Fruit fly (Drosophila melanogaster) whole organism, pupa: Measurements from ENCODE around the gene path.

Source experiments
- CG10348 ChIP-seq: fragments of 200-800 bp; sonication (Bioruptor generic); IDR thresholded peaks from 2 replicates; pipeline ENCODE4 v1.3.6; 2022; ENCODE audit warnings: missing biosample characterization, missing genetic modification characterization
- CG12605 ChIP-seq: fragments of 200-800 bp; sonication (Bioruptor generic); IDR thresholded peaks from 2 replicates; pipeline ENCODE4 v1.3.6; 2022; ENCODE audit warnings: missing biosample characterization, missing genetic modification characterization
- CG13204 ChIP-seq: fragments of 200-800 bp; sonication (Bioruptor generic); optimal IDR thresholded peaks from 2 replicates; lab custom pipeline; 2018; ENCODE audit warnings: missing biosample characterization, mild to moderate bottlenecking, missing genetic modification characterization, moderate library complexity
- CG14655 ChIP-seq: fragments of 200-800 bp; sonication (Bioruptor generic); optimal IDR thresholded peaks from 3 replicates; lab custom pipeline; 2017; ENCODE audit warnings: mild to moderate bottlenecking, missing biosample characterization, missing genetic modification reagents, missing genetic modification characterization
- CG15710 ChIP-seq: fragments of 200-800 bp; sonication (Bioruptor generic); optimal IDR thresholded peaks from 2 replicates; lab custom pipeline; 2018; ENCODE audit warnings: missing biosample characterization, mild to moderate bottlenecking, missing genetic modification characterization, moderate library complexity
- CG17806 ChIP-seq: fragments of 200-800 bp; sonication (Bioruptor generic); optimal IDR thresholded peaks from 2 replicates; lab custom pipeline; 2018; ENCODE audit warnings: missing biosample characterization, mild to moderate bottlenecking, missing genetic modification characterization, moderate library complexity
- CG32121 ChIP-seq: fragments of 200-800 bp; sonication (Bioruptor generic); IDR thresholded peaks from 2 replicates; pipeline ENCODE4 v1.3.6; 2022; ENCODE audit warnings: missing biosample characterization, missing genetic modification characterization
- CG34367 ChIP-seq: fragments of 200-800 bp; sonication (Bioruptor generic); optimal IDR thresholded peaks from 2 replicates; lab custom pipeline; 2018; ENCODE audit warnings: missing biosample characterization, mild to moderate bottlenecking, missing genetic modification characterization
- CG4496 ChIP-seq: fragments of 200-800 bp; sonication (Bioruptor generic); IDR thresholded peaks from 3 replicates; pipeline ENCODE4 v1.3.6; 2022; ENCODE audit warnings: missing biosample characterization, missing genetic modification characterization
- CG8159 ChIP-seq: fragments of 200-800 bp; sonication (Bioruptor generic); optimal IDR thresholded peaks from 3 replicates; lab custom pipeline; 2018; ENCODE audit warnings: missing biosample characterization, mild to moderate bottlenecking, missing genetic modification characterization, moderate library complexity
- CG8301 ChIP-seq: fragments of 200-800 bp; sonication (Bioruptor generic); optimal IDR thresholded peaks from 2 replicates; lab custom pipeline; 2018; ENCODE audit warnings: missing biosample characterization, mild to moderate bottlenecking, missing genetic modification characterization
- CG9948 ChIP-seq: fragments of 200-800 bp; sonication (Bioruptor generic); optimal IDR thresholded peaks from 2 replicates; lab custom pipeline; 2018; ENCODE audit warnings: missing biosample characterization, mild to moderate bottlenecking, missing genetic modification characterization, moderate library complexity
- D1 ChIP-seq: fragments of 200-800 bp; sonication (Bioruptor generic); optimal IDR thresholded peaks from 2 replicates; lab custom pipeline; 2018; ENCODE audit warnings: missing biosample characterization, mild to moderate bottlenecking, missing genetic modification characterization, moderate library complexity
- EcR ChIP-seq: fragments of 200-800 bp; sonication (Bioruptor generic); optimal IDR thresholded peaks from 3 replicates; lab custom pipeline; 2019; ENCODE audit warnings: missing biosample characterization, missing genetic modification characterization, mild to moderate bottlenecking, moderate library complexity, missing genetic modification reagents
- Ets98B ChIP-seq: fragments of 200-800 bp; sonication (Bioruptor generic); IDR thresholded peaks from 2 replicates; pipeline ENCODE4 v1.3.6; 2022; ENCODE audit warnings: missing biosample characterization, missing genetic modification characterization
- Pif1A ChIP-seq: fragments of 200-800 bp; sonication (Bioruptor generic); optimal IDR thresholded peaks from 3 replicates; lab custom pipeline; 2016; ENCODE audit warnings: missing biosample characterization, missing genetic modification characterization
- Pif1B ChIP-seq: fragments of 200-800 bp; sonication (Bioruptor generic); optimal IDR thresholded peaks from 3 replicates; lab custom pipeline; 2016; ENCODE audit warnings: missing biosample characterization, missing genetic modification characterization
- Snoo ChIP-seq: fragments of 200-800 bp; sonication (Bioruptor generic); optimal IDR thresholded peaks from 3 replicates; lab custom pipeline; 2017; ENCODE audit warnings: missing biosample characterization, mild to moderate bottlenecking, missing genetic modification characterization, inconsistent platforms
- fd96Ca ChIP-seq: fragments of 200-800 bp; sonication (Bioruptor generic); IDR thresholded peaks from 3 replicates; pipeline ENCODE4 v1.3.6; 2022; ENCODE audit warnings: missing biosample characterization, missing genetic modification characterization
- gl ChIP-seq: fragments of 200-800 bp; sonication (Bioruptor generic); optimal IDR thresholded peaks from 2 replicates; lab custom pipeline; 2018; ENCODE audit warnings: missing biosample characterization, mild to moderate bottlenecking, missing genetic modification characterization
- rn ChIP-seq: fragments of 200-800 bp; sonication (Bioruptor generic); IDR thresholded peaks from 2 replicates; pipeline ENCODE4 v1.3.6; 2022; ENCODE audit warnings: missing biosample characterization, missing genetic modification characterization

Gene path

DNA sequence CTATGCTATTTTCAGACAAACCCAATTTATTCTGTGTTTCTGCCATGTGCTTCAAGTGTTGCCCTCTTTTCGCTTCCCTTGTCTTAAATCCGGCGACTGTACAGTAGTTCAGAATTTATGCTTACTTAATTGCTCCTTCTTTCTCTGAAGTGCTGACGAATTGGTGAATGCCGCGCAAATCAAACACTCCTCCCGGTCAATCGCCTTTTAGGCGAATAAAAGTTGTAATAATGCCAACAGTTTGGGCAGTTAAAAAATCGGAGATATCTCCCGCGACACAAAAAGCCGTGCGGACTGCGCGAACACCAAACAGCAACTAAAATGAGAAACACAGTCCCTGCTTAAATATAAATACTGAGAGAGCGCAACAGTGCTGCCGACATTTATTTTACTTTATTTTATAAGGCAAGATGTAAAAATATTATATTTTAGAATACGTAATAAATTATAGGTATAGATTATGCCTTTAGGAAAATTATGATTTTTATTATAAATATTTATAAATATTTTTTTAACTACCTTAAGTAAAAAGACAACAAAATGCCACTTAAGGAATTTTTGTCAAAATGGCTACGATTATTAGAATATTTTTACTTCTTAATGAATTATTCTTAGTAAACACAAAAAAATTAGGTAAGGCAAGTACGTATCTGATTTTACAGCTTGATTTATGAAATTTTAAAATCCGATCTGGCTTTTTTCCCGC is at the start of gene path:
Gene path, minus strand, starts transcription at position 322 of the 706 bp plus-strand sequence.
- TF ChIP-seq CG12605 (GFP tag; lab: Robert Waterston, UW) (no peak), CG15710 (tag; lab: Kevin White, UChicago) (peak; percentile 45), CG14655 (GFP tag; lab: Kevin White, UChicago) (peak; percentile 44), D1 (tag; lab: Kevin White, UChicago) (peak; percentile 80), CG8301 (tag; lab: Kevin White, UChicago) (no peak), Pif1A (no peak), CG34367 (tag; lab: Kevin White, UChicago) (no peak), fd96Ca (GFP tag; lab: Robert Waterston, UW) (no peak), CG10348 (no peak), CG9948 (tag; lab: Kevin White, UChicago) (peak; percentile 55), Ets98B (GFP tag; lab: Robert Waterston, UW) (peak; percentile 19; the same call in 1 of the 2 replicates), Pif1B (GFP tag; lab: Kevin White, UChicago) (peak; percentile 1), CG4496 (GFP tag; lab: Robert Waterston, UW) (peak; percentile 56; the same call in 1 of the 3 replicates), CG32121 (GFP tag; lab: Robert Waterston, UW) (peak; percentile 12; the same call in 1 of the 2 replicates), CG17806 (tag; lab: Kevin White, UChicago) (peak; percentile 12), EcR (peak; percentile 58), CG8159 (tag; lab: Kevin White, UChicago) (peak; percentile 76), gl (no peak), CG13204 (GFP tag; lab: Kevin White, UChicago) (no peak), Snoo (tag; lab: Kevin White, UChicago) (peak; percentile 46), rn (GFP tag; lab: Robert Waterston, UW) (no peak)
- TF ChIP-seq, all 21 proteins: peak for 12

DNA sequence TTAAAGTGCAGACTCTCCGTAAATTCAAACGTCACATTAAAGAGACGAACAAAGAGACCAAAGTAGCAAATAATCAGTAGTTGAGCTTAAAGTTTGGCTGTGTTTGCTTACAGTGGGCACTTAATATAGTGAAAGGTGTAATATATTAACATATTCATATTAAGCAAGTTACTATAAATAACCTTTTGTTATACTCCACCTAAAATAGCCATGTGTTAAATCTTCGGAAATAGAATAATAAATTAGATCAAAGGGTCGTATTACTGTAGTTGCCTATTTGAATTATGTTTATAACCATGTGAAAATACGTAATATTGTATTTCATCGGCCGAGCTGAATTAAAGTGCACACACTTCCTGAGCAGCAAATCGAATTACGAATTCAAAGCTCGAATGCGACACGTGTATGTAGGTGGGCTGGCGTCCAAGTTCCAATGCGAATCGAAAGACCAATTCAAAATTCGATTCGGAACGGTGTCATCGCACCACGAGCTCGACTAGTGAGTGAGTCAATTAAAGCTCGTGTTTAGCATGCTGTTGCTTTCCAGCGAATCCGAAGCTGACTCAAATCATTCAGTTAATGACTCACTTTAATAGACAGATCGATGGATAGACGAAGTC is 47.2 kb upstream of the path start:
- TF ChIP-seq CG4496 (GFP tag; lab: Robert Waterston, UW) (peak; percentile 14; the same call in 1 of the 3 replicates), gl (no peak)

DNA sequence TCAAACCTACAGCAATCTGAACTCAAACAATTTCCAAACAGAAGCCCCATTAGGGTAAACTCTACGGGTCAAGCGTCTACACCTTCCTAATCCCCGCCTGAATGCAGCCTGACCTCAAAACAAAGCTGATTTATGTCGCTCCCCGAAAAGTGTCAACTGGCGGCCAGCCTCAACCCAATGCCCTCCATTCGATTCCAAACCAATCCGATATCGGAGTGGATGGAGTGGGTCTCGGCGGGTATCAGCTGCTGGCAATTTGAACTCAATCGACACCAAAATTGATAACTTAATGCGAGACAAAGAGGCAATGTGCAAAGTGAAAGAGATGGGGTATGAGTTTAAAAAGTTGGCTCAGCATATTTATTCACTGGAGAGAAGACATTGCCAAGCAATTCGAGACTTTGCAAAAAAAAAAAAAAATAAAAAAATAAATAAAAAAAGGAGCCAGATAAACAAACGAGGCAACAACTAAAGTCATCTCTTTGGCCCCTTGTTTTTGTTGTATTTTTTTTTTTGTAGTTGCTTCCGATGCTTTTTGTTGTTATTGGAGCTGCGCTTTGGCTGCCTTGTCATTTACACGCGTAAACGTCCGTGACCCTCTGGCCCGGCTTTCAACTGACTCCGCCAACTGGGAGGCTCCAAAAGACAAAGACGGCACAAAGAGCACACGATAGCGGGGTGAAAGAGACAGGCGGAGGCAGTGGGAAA is 45.9 kb upstream of the path start:
- TF ChIP-seq CG17806 (tag; lab: Kevin White, UChicago) (peak; percentile 49), CG32121 (GFP tag; lab: Robert Waterston, UW) (no peak), CG13204 (GFP tag; lab: Kevin White, UChicago) (peak; percentile 71), CG12605 (GFP tag; lab: Robert Waterston, UW) (peak; percentile 43; the same call in 1 of the 2 replicates), Snoo (tag; lab: Kevin White, UChicago) (peak; percentile 52), CG34367 (tag; lab: Kevin White, UChicago) (peak; percentile 47), Ets98B (GFP tag; lab: Robert Waterston, UW) (no peak; the same call in 1 of the 2 replicates), Pif1B (GFP tag; lab: Kevin White, UChicago) (peak; percentile 77), CG9948 (tag; lab: Kevin White, UChicago) (peak; percentile 36), EcR (peak; percentile 93), Pif1A (peak; percentile 72), CG8159 (tag; lab: Kevin White, UChicago) (peak; percentile 60), rn (GFP tag; lab: Robert Waterston, UW) (no peak), CG15710 (tag; lab: Kevin White, UChicago) (peak; percentile 49), CG4496 (GFP tag; lab: Robert Waterston, UW) (peak; percentile 57; the same call in 2 of the 3 replicates), gl (peak; percentile 57), CG14655 (GFP tag; lab: Kevin White, UChicago) (no peak)

DNA sequence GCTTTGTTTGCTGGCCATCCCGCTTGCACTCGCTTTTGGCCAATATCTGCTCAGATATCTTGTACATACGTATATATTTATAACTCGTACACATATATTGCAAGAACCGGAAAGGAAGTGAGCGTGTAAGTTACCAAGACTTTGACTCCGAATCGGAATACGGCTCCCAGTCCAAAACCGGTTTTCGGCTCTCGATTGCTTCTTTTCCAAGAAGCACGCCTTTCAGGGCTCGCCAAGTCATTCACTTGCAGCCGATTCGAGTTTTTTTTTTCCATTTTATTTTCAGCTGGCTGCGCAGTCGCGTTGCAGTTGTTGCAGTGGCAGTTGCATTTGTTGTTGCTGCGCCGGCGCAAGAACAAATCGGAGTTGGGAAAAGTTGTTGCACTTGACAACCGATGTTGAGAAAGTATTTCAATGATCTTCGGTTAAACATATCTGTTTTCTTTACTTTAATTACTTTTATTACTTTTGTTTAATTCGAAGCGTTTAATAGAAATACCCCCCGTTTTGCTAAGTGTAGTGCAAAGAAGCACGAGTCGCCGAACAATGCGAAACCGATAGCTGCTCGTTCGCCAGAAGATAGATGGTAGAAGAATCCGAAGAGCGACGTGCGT is 44.7 kb upstream of the path start:
- TF ChIP-seq CG32121 (GFP tag; lab: Robert Waterston, UW) (peak; percentile 71), CG9948 (tag; lab: Kevin White, UChicago) (peak; percentile 68), CG10348 (no peak), EcR (peak; percentile 91), CG13204 (GFP tag; lab: Kevin White, UChicago) (peak; percentile 35), fd96Ca (GFP tag; lab: Robert Waterston, UW) (peak; percentile 94), CG15710 (tag; lab: Kevin White, UChicago) (peak; percentile 77), CG14655 (GFP tag; lab: Kevin White, UChicago) (peak; percentile 88), CG17806 (tag; lab: Kevin White, UChicago) (peak; percentile 70), Snoo (tag; lab: Kevin White, UChicago) (peak; percentile 75), CG8159 (tag; lab: Kevin White, UChicago) (peak; percentile 75), rn (GFP tag; lab: Robert Waterston, UW) (peak; percentile 65; the same call in 1 of the 2 replicates), gl (peak; percentile 56), CG4496 (GFP tag; lab: Robert Waterston, UW) (peak; percentile 86), Pif1A (peak; percentile 92), CG34367 (tag; lab: Kevin White, UChicago) (peak; percentile 62), CG8301 (tag; lab: Kevin White, UChicago) (peak; percentile 84), Ets98B (GFP tag; lab: Robert Waterston, UW) (peak; percentile 88), D1 (tag; lab: Kevin White, UChicago) (no peak), Pif1B (GFP tag; lab: Kevin White, UChicago) (peak; percentile 83), CG12605 (GFP tag; lab: Robert Waterston, UW) (peak; percentile 77)
